Fruit fly (Drosophila melanogaster): Measurements from ENCODE around the gene CG6793.

- TF ChIP-seq tll (GFP tag; optimal IDR thresholded peaks at IDR 0.05) (no peak), Atf3 (GFP tag; optimal IDR thresholded peaks at IDR 0.05) (no peak), p53 (GFP tag; optimal IDR thresholded peaks at IDR 0.05) (no peak), CG10959 (GFP tag; IDR thresholded peaks at IDR 0.05) (no peak), Dref (GFP tag; IDR thresholded peaks at IDR 0.05) (no peak), lov (optimal IDR thresholded peaks at IDR 0.05) (no peak), lov (GFP tag; IDR thresholded peaks at IDR 0.05) (no peak), CG8359 (GFP tag; optimal IDR thresholded peaks at IDR 0.05; ENCODE audit: borderline replicate concordance) (no peak), NfI (GFP tag; optimal IDR thresholded peaks at IDR 0.05) (no peak), MTF-1 (GFP tag; optimal IDR thresholded peaks at IDR 0.05; ENCODE audit: borderline replicate concordance) (no peak), ara (GFP tag; IDR thresholded peaks at IDR 0.05) (no peak), Med (GFP tag) (no peak)
Observed at dm6 chr3L:12057585-12057984, 15.4 kb downstream of the CG6793 start.
